Worm (Caenorhabditis elegans): ENCODE data around the gene lbp-7.

- no peak for TF ChIP-seq hmbx-1 (tag; optimal IDR thresholded peaks at IDR 0.05)
- TF ChIP-seq ama-1 (optimal IDR thresholded peaks at IDR 0.05), result no peak
- no peak for TF ChIP-seq sea-1 (GFP tag; conservative IDR thresholded peaks at IDR 0.05)
- TF ChIP-seq ceh-36 (tag; optimal IDR thresholded peaks at IDR 0.05), result no peak
- TF ChIP-seq ets-7 (tag; optimal IDR thresholded peaks at IDR 0.05), result no peak
- TF ChIP-seq aly-1 (tag; optimal IDR thresholded peaks at IDR 0.05), result no peak
- TF ChIP-seq scrt-1 (GFP tag; IDR thresholded peaks at IDR 0.05), result no peak
- TF ChIP-seq ceh-13 (GFP tag; optimal IDR thresholded peaks at IDR 0.05), result no peak
- no peak for TF ChIP-seq tbx-37 (GFP tag; conservative IDR thresholded peaks at IDR 0.05)
- no peak for TF ChIP-seq F13C5.2 (tag; optimal IDR thresholded peaks at IDR 0.05)
- no peak for TF ChIP-seq B0310.2 (tag; optimal IDR thresholded peaks at IDR 0.05)
- TF ChIP-seq pes-1 (GFP tag; IDR thresholded peaks at IDR 0.05), result no peak
- TF ChIP-seq hnd-1 (tag; optimal IDR thresholded peaks at IDR 0.05), result no peak
Observed at ce11 chrV:13862505-13862904, 16.8 kb upstream of the lbp-7 start, which contains the start of gene srx-137.

Data from whole organism, early embryonic.